Worm (Caenorhabditis elegans) whole organism, L2 larva: ENCODE data around the gene abhd-3.1.
"Not testable (repeated sequence)": the region's sequence is repeated elsewhere in the genome, so short reads cannot be mapped to it uniquely, and the experiment has no call there.

Source experiments
- C34F6.9 ChIP-seq: fragments of 150-350 bp; optimal IDR thresholded peaks from 2 replicates; lab custom pipeline; 2014; ENCODE audit warnings: missing biosample characterization, missing genetic modification characterization
- F13H6.1 ChIP-seq: sonication (generic microtip); optimal IDR thresholded peaks from 2 replicates; lab custom pipeline; 2016; ENCODE audit warnings: missing genetic modification characterization, missing compliant biosample characterization
- alr-1 ChIP-seq: fragments of 150-350 bp; optimal IDR thresholded peaks from 2 replicates; lab custom pipeline; 2014; ENCODE audit warnings: missing biosample characterization, missing genetic modification characterization
- ama-1 ChIP-seq: fragments of 150-350 bp; optimal IDR thresholded peaks from 2 replicates; lab custom pipeline; 2018; ENCODE audit warnings: inconsistent platforms
- blmp-1 ChIP-seq: sonication (generic microtip); optimal IDR thresholded peaks from 2 replicates; lab custom pipeline; 2017; ENCODE audit warnings: missing genetic modification characterization, mild to moderate bottlenecking, missing compliant biosample characterization, antibody characterized with exemption, moderate library complexity; ENCODE audit not compliant: insufficient read depth
- ceh-16 ChIP-seq: fragments of 150-350 bp; optimal IDR thresholded peaks from 2 replicates; lab custom pipeline; 2014; ENCODE audit warnings: missing biosample characterization, missing genetic modification characterization
- ceh-82 ChIP-seq: fragments of 150-350 bp; optimal IDR thresholded peaks from 2 replicates; lab custom pipeline; 2014; ENCODE audit warnings: missing biosample characterization, missing genetic modification characterization
- dmd-4 ChIP-seq: sonication (generic microtip); optimal IDR thresholded peaks from 2 replicates; lab custom pipeline; 2017; ENCODE audit warnings: missing biosample characterization, missing genetic modification characterization
- egl-27 ChIP-seq: sonication (generic microtip); optimal IDR thresholded peaks from 3 replicates; lab custom pipeline; 2017; ENCODE audit warnings: missing biosample characterization, missing genetic modification reagents, missing genetic modification characterization
- elt-1 ChIP-seq: fragments of 150-350 bp; optimal IDR thresholded peaks from 2 replicates; lab custom pipeline; 2014; ENCODE audit warnings: missing biosample characterization, missing genetic modification characterization
- elt-3 ChIP-seq: sonication (generic microtip); optimal IDR thresholded peaks from 2 replicates; lab custom pipeline; 2017; ENCODE audit warnings: missing biosample characterization, missing genetic modification characterization
- fos-1 ChIP-seq: fragments of 150-350 bp; optimal IDR thresholded peaks from 2 replicates; lab custom pipeline; 2014; ENCODE audit warnings: missing biosample characterization, missing genetic modification characterization
- gmeb-1 ChIP-seq: fragments of 150-350 bp; optimal IDR thresholded peaks from 2 replicates; lab custom pipeline; 2014; ENCODE audit warnings: missing biosample characterization, missing genetic modification characterization
- lin-11 ChIP-seq: fragments of 150-350 bp; sonication (generic microtip); optimal IDR thresholded peaks from 2 replicates; lab custom pipeline; 2014; ENCODE audit warnings: missing biosample characterization, missing genetic modification characterization, inconsistent platforms, mixed read lengths
- lin-13 ChIP-seq: fragments of 150-350 bp; optimal IDR thresholded peaks from 2 replicates; lab custom pipeline; 2014; ENCODE audit warnings: missing biosample characterization, missing genetic modification reagents, missing genetic modification characterization
- lin-39 ChIP-seq: fragments of 150-350 bp; optimal IDR thresholded peaks from 2 replicates; lab custom pipeline; 2014; ENCODE audit warnings: missing biosample characterization, missing genetic modification reagents, missing genetic modification characterization
- lsy-2 ChIP-seq, 2 experiments: fragments of 150-350 bp in 1 of 2; sonication (generic microtip) in 1 of 2; optimal IDR thresholded peaks; 2 replicates each; lab custom pipeline; 2014 to 2017; ENCODE audit warnings: missing biosample characterization in 2 of 2, missing genetic modification characterization in 2 of 2
- mab-5 ChIP-seq: fragments of 150-350 bp; optimal IDR thresholded peaks from 2 replicates; lab custom pipeline; 2014; ENCODE audit warnings: missing biosample characterization, missing genetic modification characterization
- mbf-1 ChIP-seq: sonication (generic microtip); optimal IDR thresholded peaks from 2 replicates; lab custom pipeline; 2017; ENCODE audit warnings: missing biosample characterization, missing genetic modification characterization
- mdl-1 ChIP-seq, 2 experiments: fragments of 150-350 bp in 1 of 2; sonication (generic microtip) in 1 of 2; optimal IDR thresholded peaks; 2 replicates each; lab custom pipeline; 2017; ENCODE audit warnings: missing biosample characterization in 2 of 2, missing genetic modification characterization in 2 of 2
- nhr-11 ChIP-seq: fragments of 150-350 bp; optimal IDR thresholded peaks from 2 replicates; lab custom pipeline; 2014; ENCODE audit warnings: missing biosample characterization, missing genetic modification characterization
- nhr-129 ChIP-seq: fragments of 150-350 bp; optimal IDR thresholded peaks from 2 replicates; lab custom pipeline; 2014; ENCODE audit warnings: missing biosample characterization, missing genetic modification characterization
- nhr-21 ChIP-seq: fragments of 150-350 bp; optimal IDR thresholded peaks from 2 replicates; lab custom pipeline; 2014; ENCODE audit warnings: missing biosample characterization, missing genetic modification characterization
- nhr-237 ChIP-seq: fragments of 150-350 bp; optimal IDR thresholded peaks from 2 replicates; lab custom pipeline; 2014; ENCODE audit warnings: missing biosample characterization, missing genetic modification characterization
- nhr-6 ChIP-seq: fragments of 150-350 bp; optimal IDR thresholded peaks from 2 replicates; lab custom pipeline; 2014; ENCODE audit warnings: missing biosample characterization, missing genetic modification characterization
- nhr-77 ChIP-seq: fragments of 150-350 bp; optimal IDR thresholded peaks from 2 replicates; lab custom pipeline; 2014; ENCODE audit warnings: missing biosample characterization, missing genetic modification characterization
- peb-1 ChIP-seq: fragments of 150-350 bp; optimal IDR thresholded peaks from 2 replicates; lab custom pipeline; 2014; ENCODE audit warnings: missing biosample characterization, missing genetic modification characterization
- sem-4 ChIP-seq: fragments of 150-350 bp; optimal IDR thresholded peaks from 2 replicates; lab custom pipeline; 2014; ENCODE audit warnings: missing biosample characterization, missing genetic modification reagents, missing genetic modification characterization
- skn-1 ChIP-seq: sonication (generic microtip); optimal IDR thresholded peaks from 2 replicates; lab custom pipeline; 2017; ENCODE audit warnings: missing biosample characterization, missing genetic modification characterization
- sma-3 ChIP-seq: sonication (generic microtip); optimal IDR thresholded peaks from 2 replicates; lab custom pipeline; 2016; ENCODE audit warnings: missing genetic modification reagents, missing genetic modification characterization, missing compliant biosample characterization
- unc-39 ChIP-seq: fragments of 150-350 bp; optimal IDR thresholded peaks from 2 replicates; lab custom pipeline; 2014; ENCODE audit warnings: missing biosample characterization, missing genetic modification characterization
- unc-55 ChIP-seq: fragments of 150-350 bp; sonication (generic microtip); optimal IDR thresholded peaks from 3 replicates; lab custom pipeline; 2014; ENCODE audit warnings: missing biosample characterization, missing genetic modification reagents, missing genetic modification characterization
- zag-1 ChIP-seq: fragments of 150-350 bp; optimal IDR thresholded peaks from 2 replicates; lab custom pipeline; 2014; ENCODE audit warnings: missing biosample characterization, missing genetic modification characterization
- ztf-1 ChIP-seq: fragments of 200-800 bp; sonication (Bioruptor generic); conservative IDR thresholded peaks from 2 replicates; pipeline ENCODE4 v1.3.6; 2022; ENCODE audit warnings: missing genetic modification characterization, missing compliant biosample characterization

The abhd-3.1 gene

ce11 chrV:19946529-19946928, 8.8 kb upstream of the abhd-3.1 start, which contains the start of gene dhs-24:
Gene dhs-24 (minus strand): TSS chrV:19946629.
- TF ChIP-seq mdl-1 (tag; optimal IDR thresholded peaks at IDR 0.05; lab: Kevin White, UChicago) (no peak), nhr-11 (no peak), unc-39 (tag; lab: Kevin White, UChicago) (no peak), blmp-1 (tag; lab: Kevin White, UChicago) (no peak), fos-1 (tag; lab: Kevin White, UChicago) (no peak), egl-27 (tag; lab: Kevin White, UChicago) (no peak)
- TF ChIP-seq, all 48 proteins: peak for 0

- TF ChIP-seq sem-4; gmeb-1 (tag; lab: Kevin White, UChicago); nhr-237: not testable (repeated sequence)
Measured at ce11 chrV:19948993-19949392, 6.3 kb upstream of the abhd-3.1 start, which contains the start of gene tmed-4. Gene tmed-4 (minus strand): TSS chrV:19949093.

ce11 chrV:19949721-19950120, 5.6 kb upstream of the abhd-3.1 start, which contains the start of gene Y60A3A.8:
Gene Y60A3A.8 (plus strand): TSS chrV:19949978.
- not testable (repeated sequence) for TF ChIP-seq nhr-21; lin-39 (tag; lab: Kevin White, UChicago); zag-1 (tag; lab: Kevin White, UChicago)
- TF ChIP-seq, all 48 proteins: peak for 0; not testable (repeated sequence) for 48

- no peak for TF ChIP-seq ztf-1
Measured at ce11 chrV:19954491-19954890, 797 bp upstream of the abhd-3.1 start.

ce11 chrV:19958744-19959143, 3.5 kb downstream of the abhd-3.1 start, which contains the start of gene srh-172:
Gene srh-172 (plus strand): TSS chrV:19959044.
- TF ChIP-seq skn-1 (tag; lab: Kevin White, UChicago) (no peak), alr-1 (tag; lab: Kevin White, UChicago) (no peak), elt-3 (no peak)

ce11 chrV:19961971-19962370, 6.7 kb downstream of the abhd-3.1 start:
- TF ChIP-seq elt-3 (no peak), ceh-16 (tag; lab: Kevin White, UChicago) (no peak), nhr-77 (tag; lab: Kevin White, UChicago) (no peak), lin-13 (GFP tag; lab: Kevin White, UChicago) (no peak), sem-4 (no peak), skn-1 (tag; lab: Kevin White, UChicago) (no peak), dmd-4 (tag; lab: Kevin White, UChicago) (no peak), lin-11 (tag; lab: Kevin White, UChicago) (no peak), C34F6.9 (tag; lab: Kevin White, UChicago) (no peak), sma-3 (GFP tag; lab: Kevin White, UChicago) (no peak), nhr-6 (tag; lab: Kevin White, UChicago) (no peak), lsy-2 (tag; optimal IDR thresholded peaks at IDR 0.05; lab: Kevin White, UChicago) (no peak)

ce11 chrV:19965626-19966025, 10.3 kb downstream of the abhd-3.1 start, which contains the start of gene srh-171:
Gene srh-171 (plus strand): TSS chrV:19965700.
- TF ChIP-seq egl-27 (tag; lab: Kevin White, UChicago) (no peak), nhr-129 (no peak), sma-3 (GFP tag; lab: Kevin White, UChicago) (no peak), nhr-6 (tag; lab: Kevin White, UChicago) (no peak), elt-3 (no peak), mab-5 (tag; lab: Kevin White, UChicago) (no peak), nhr-77 (tag; lab: Kevin White, UChicago) (no peak), nhr-11 (no peak), ama-1 (no peak), elt-1 (tag; lab: Kevin White, UChicago) (no peak), ceh-82 (tag; lab: Kevin White, UChicago) (no peak), unc-55 (no peak), mbf-1 (tag; lab: Kevin White, UChicago) (no peak), F13H6.1 (no peak), peb-1 (tag; lab: Kevin White, UChicago) (no peak), blmp-1 (tag; lab: Kevin White, UChicago) (no peak), gmeb-1 (tag; lab: Kevin White, UChicago) (no peak), ceh-16 (tag; lab: Kevin White, UChicago) (no peak), lin-39 (tag; lab: Kevin White, UChicago) (no peak), lin-11 (tag; lab: Kevin White, UChicago) (no peak)
